Fruit fly (Drosophila melanogaster) whole organism: Measurements from ENCODE around the gene CG17648.

ENCODE experiments used
- CG8478 ChIP-seq: fragments of >200 bp; optimal IDR thresholded peaks from 2 replicates; lab custom pipeline; 2018; ENCODE audit warnings: inconsistent platforms
- EcR ChIP-seq, 2 experiments: fragments of >200 bp; optimal IDR thresholded peaks; 2 replicates each; lab custom pipeline; 2017; ENCODE audit warnings: missing biosample characterization in 2 of 2, missing genetic modification characterization in 2 of 2, missing genetic modification reagents in 2 of 2
- pan ChIP-seq: fragments of >200 bp; optimal IDR thresholded peaks from 2 replicates; lab custom pipeline; 2017
- psq ChIP-seq: fragments of >200 bp; optimal IDR thresholded peaks from 2 replicates; lab custom pipeline; 2017

DNA sequence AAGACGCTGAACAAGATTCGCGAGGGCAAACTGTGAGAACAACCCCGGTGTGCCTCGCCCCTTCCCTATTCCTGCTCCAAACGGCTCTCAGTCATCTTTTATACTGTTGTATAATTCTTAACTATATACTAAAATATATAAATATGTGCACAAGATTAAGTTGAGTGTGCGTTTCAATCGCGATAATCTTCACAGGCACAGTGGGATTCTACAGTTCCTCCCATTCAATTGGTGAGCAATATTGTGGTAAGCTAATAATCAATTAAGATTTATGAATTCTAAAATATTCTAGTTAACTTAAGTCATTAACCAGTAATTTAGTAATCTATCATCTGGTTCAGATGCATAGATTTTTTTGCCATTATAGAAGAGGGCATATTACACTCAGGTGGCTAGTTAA lies 21.2 kb upstream of the CG17648 start:
- no peak for TF ChIP-seq pan (lab: Kevin White, UChicago)
- TF ChIP-seq psq (lab: Kevin White, UChicago) = no peak
- no peak for TF ChIP-seq EcR (GFP tag; optimal IDR thresholded peaks at IDR 0.05; lab: Kevin White, UChicago)
- no peak for TF ChIP-seq CG8478 (lab: Kevin White, UChicago)
